Fruit fly (Drosophila melanogaster): ENCODE data around the gene CG15459.

- TF ChIP-seq psq (GFP tag; optimal IDR thresholded peaks at IDR 0.05): no peak
- TF ChIP-seq br (GFP tag; optimal IDR thresholded peaks at IDR 0.05): no peak
- no peak for TF ChIP-seq dmrt93B (GFP tag; optimal IDR thresholded peaks at IDR 0.05)
- no peak for TF ChIP-seq rgr (GFP tag; optimal IDR thresholded peaks at IDR 0.05)
- no peak for TF ChIP-seq pan (optimal IDR thresholded peaks at IDR 0.05)
- TF ChIP-seq CG32264 (GFP tag; optimal IDR thresholded peaks at IDR 0.05): no peak
- TF ChIP-seq Myc (optimal IDR thresholded peaks at IDR 0.05): no peak
- TF ChIP-seq Abd-B (GFP tag; optimal IDR thresholded peaks at IDR 0.05): no peak
- no peak for TF ChIP-seq Jra (GFP tag; optimal IDR thresholded peaks at IDR 0.05)
- TF ChIP-seq foxo (GFP tag; optimal IDR thresholded peaks at IDR 0.05): no peak
These were observed 3.1 kb upstream of the CG15459 start, which contains the start of gene Obp19b for dm6 chrX:20416433-20416832.

Data from whole organism, wandering third instar larva.